Fruit fly (Drosophila melanogaster) whole organism, prepupa: Measurements from ENCODE around the gene FucT6.

Experiments
- CG10669 ChIP-seq: fragments of 200-800 bp; sonication (Bioruptor generic); optimal IDR thresholded peaks from 3 replicates; lab custom pipeline; 2018; ENCODE audit warnings: missing biosample characterization, mild to moderate bottlenecking, missing genetic modification characterization, moderate library complexity
- CG11762 ChIP-seq: fragments of 200-800 bp; sonication (Bioruptor generic); optimal IDR thresholded peaks from 3 replicates; lab custom pipeline; 2016; ENCODE audit warnings: missing biosample characterization, missing genetic modification characterization; ENCODE audit not compliant: insufficient read depth
- CG11902 ChIP-seq: fragments of 200-800 bp; sonication (Bioruptor generic); optimal IDR thresholded peaks from 3 replicates; lab custom pipeline; 2016; ENCODE audit warnings: missing biosample characterization, missing genetic modification characterization
- CG15336 ChIP-seq: fragments of 200-800 bp; sonication (Bioruptor generic); IDR thresholded peaks from 2 replicates; pipeline ENCODE4 v1.3.6; 2022; ENCODE audit warnings: missing biosample characterization, missing genetic modification characterization
- CG1621 ChIP-seq: fragments of 200-800 bp; sonication (Bioruptor generic); optimal IDR thresholded peaks from 3 replicates; lab custom pipeline; 2018; ENCODE audit warnings: missing biosample characterization, mild to moderate bottlenecking, missing genetic modification characterization
- CG3032 ChIP-seq: fragments of 200-800 bp; optimal IDR thresholded peaks from 2 replicates; lab custom pipeline; 2019; ENCODE audit warnings: missing biosample characterization, mild to moderate bottlenecking, missing genetic modification characterization, moderate library complexity
- CG31627 ChIP-seq: fragments of 200-800 bp; sonication (Bioruptor generic); optimal IDR thresholded peaks from 3 replicates; lab custom pipeline; 2016; ENCODE audit warnings: missing biosample characterization, missing genetic modification characterization
- CG32006 ChIP-seq: fragments of 200-800 bp; sonication (Bioruptor generic); optimal IDR thresholded peaks from 3 replicates; lab custom pipeline; 2017; ENCODE audit warnings: missing biosample characterization, mild to moderate bottlenecking, missing genetic modification characterization
- CG34406 ChIP-seq: fragments of 200-800 bp; sonication (Bioruptor generic); optimal IDR thresholded peaks from 3 replicates; lab custom pipeline; 2016; ENCODE audit warnings: missing biosample characterization, missing genetic modification characterization
- CG3919 ChIP-seq: fragments of 200-800 bp; sonication (Bioruptor generic); optimal IDR thresholded peaks from 3 replicates; lab custom pipeline; 2016; ENCODE audit warnings: missing biosample characterization, missing genetic modification characterization
- CG4318 ChIP-seq: fragments of 200-800 bp; sonication (Bioruptor generic); optimal IDR thresholded peaks from 3 replicates; lab custom pipeline; 2017; ENCODE audit warnings: missing biosample characterization, mild to moderate bottlenecking, missing genetic modification characterization
- CG6163 ChIP-seq: fragments of 200-800 bp; sonication (Bioruptor generic); IDR thresholded peaks from 3 replicates; pipeline ENCODE4 v1.3.6; 2022; ENCODE audit warnings: missing biosample characterization, missing genetic modification characterization
- CG6792 ChIP-seq: fragments of 200-800 bp; sonication (Bioruptor generic); optimal IDR thresholded peaks from 3 replicates; lab custom pipeline; 2016; ENCODE audit warnings: missing biosample characterization, missing genetic modification characterization
- CG6854 ChIP-seq: fragments of 200-800 bp; sonication (Bioruptor generic); optimal IDR thresholded peaks from 2 replicates; lab custom pipeline; 2017; ENCODE audit warnings: missing biosample characterization, mild to moderate bottlenecking, missing genetic modification characterization
- CG7368 ChIP-seq: fragments of 200-800 bp; sonication (Bioruptor generic); optimal IDR thresholded peaks from 3 replicates; lab custom pipeline; 2016; ENCODE audit warnings: missing biosample characterization, missing genetic modification characterization
- CG8319 ChIP-seq: fragments of 200-800 bp; sonication (Bioruptor generic); optimal IDR thresholded peaks from 3 replicates; lab custom pipeline; 2016; ENCODE audit warnings: missing biosample characterization, missing genetic modification characterization
- CG9139 ChIP-seq: fragments of 200-800 bp; sonication (Bioruptor generic); optimal IDR thresholded peaks from 3 replicates; lab custom pipeline; 2017; ENCODE audit warnings: missing biosample characterization, mild to moderate bottlenecking, missing genetic modification characterization
- Eip75B ChIP-seq: fragments of 200-800 bp; sonication (Bioruptor generic); optimal IDR thresholded peaks from 3 replicates; lab custom pipeline; 2016; ENCODE audit warnings: missing biosample characterization, missing genetic modification characterization
- Eip78C ChIP-seq: fragments of 200-800 bp; sonication (Bioruptor generic); peaks from one replicate; lab custom pipeline; 2016; ENCODE audit warnings: missing biosample characterization, missing genetic modification characterization
- Eip93F ChIP-seq: fragments of 200-800 bp; sonication (Bioruptor generic); optimal IDR thresholded peaks from 2 replicates; lab custom pipeline; 2016; ENCODE audit warnings: missing biosample characterization, mild to moderate bottlenecking, missing genetic modification characterization
- Ets21C ChIP-seq: fragments of 200-800 bp; sonication (Bioruptor generic); optimal IDR thresholded peaks from 3 replicates; lab custom pipeline; 2016; ENCODE audit warnings: missing biosample characterization, missing genetic modification characterization
- Ets96B ChIP-seq: fragments of 200-800 bp; optimal IDR thresholded peaks from 2 replicates; lab custom pipeline; 2019; ENCODE audit warnings: missing biosample characterization, mild to moderate bottlenecking, missing genetic modification characterization, moderate library complexity
- Gug ChIP-seq: fragments of 200-800 bp; sonication (Bioruptor generic); IDR thresholded peaks from 2 replicates; pipeline ENCODE4 v1.3.6; 2022; ENCODE audit warnings: missing biosample characterization, missing genetic modification characterization
- Hr38 ChIP-seq: sonication (Bioruptor generic); optimal IDR thresholded peaks from 2 replicates; lab custom pipeline; 2016; ENCODE audit warnings: missing biosample characterization, missing genetic modification characterization
- Hr39 ChIP-seq: fragments of 200-800 bp; sonication (Bioruptor generic); optimal IDR thresholded peaks from 2 replicates; lab custom pipeline; 2016; ENCODE audit warnings: missing biosample characterization, missing genetic modification characterization
- Lpt ChIP-seq: fragments of 200-800 bp; sonication (Bioruptor generic); optimal IDR thresholded peaks from 3 replicates; lab custom pipeline; 2016; ENCODE audit warnings: missing biosample characterization, missing genetic modification characterization
- Met ChIP-seq: fragments of 200-800 bp; sonication (Bioruptor generic); optimal IDR thresholded peaks from 3 replicates; lab custom pipeline; 2016; ENCODE audit warnings: missing biosample characterization, missing genetic modification characterization
- Smox ChIP-seq: fragments of 200-800 bp; sonication (Bioruptor generic); optimal IDR thresholded peaks from 3 replicates; lab custom pipeline; 2016; ENCODE audit warnings: missing biosample characterization, missing genetic modification characterization
- Sox102F ChIP-seq: fragments of 200-800 bp; sonication (Bioruptor generic); optimal IDR thresholded peaks from 2 replicates; lab custom pipeline; 2016; ENCODE audit warnings: missing biosample characterization, mild to moderate bottlenecking, missing genetic modification characterization
- Sox14 ChIP-seq: fragments of 200-800 bp; sonication (Bioruptor generic); optimal IDR thresholded peaks from 3 replicates; lab custom pipeline; 2016; ENCODE audit warnings: missing biosample characterization, missing genetic modification characterization
- Sox15 ChIP-seq: fragments of 200-800 bp; sonication (Bioruptor generic); optimal IDR thresholded peaks from 3 replicates; lab custom pipeline; 2016; ENCODE audit warnings: missing biosample characterization, missing genetic modification characterization
- achi ChIP-seq: fragments of 200-800 bp; sonication (Bioruptor generic); optimal IDR thresholded peaks from 3 replicates; lab custom pipeline; 2016; ENCODE audit warnings: missing biosample characterization, missing genetic modification characterization
- dsx ChIP-seq: fragments of 200-800 bp; optimal IDR thresholded peaks from 3 replicates; lab custom pipeline; 2019; ENCODE audit warnings: missing biosample characterization, mild to moderate bottlenecking, missing genetic modification characterization, moderate library complexity; ENCODE audit not compliant: poor library complexity, severe bottlenecking
- esn ChIP-seq: fragments of 200-800 bp; sonication (Bioruptor generic); optimal IDR thresholded peaks from 2 replicates; lab custom pipeline; 2016; ENCODE audit warnings: missing biosample characterization, mild to moderate bottlenecking, missing genetic modification characterization, moderate library complexity
- fd59A ChIP-seq: fragments of 200-800 bp; sonication (Bioruptor generic); optimal IDR thresholded peaks from 2 replicates; lab custom pipeline; 2017; ENCODE audit warnings: missing biosample characterization, mild to moderate bottlenecking, missing genetic modification characterization, missing genetic modification reagents
- fkh ChIP-seq: fragments of 200-800 bp; sonication (Bioruptor generic); optimal IDR thresholded peaks from 3 replicates; lab custom pipeline; 2017; ENCODE audit warnings: missing biosample characterization, mild to moderate bottlenecking, missing genetic modification characterization, moderate library complexity
- lz ChIP-seq: fragments of 200-800 bp; sonication (Bioruptor generic); optimal IDR thresholded peaks from 3 replicates; lab custom pipeline; 2016; ENCODE audit warnings: missing biosample characterization, missing genetic modification characterization
- net ChIP-seq: fragments of 200-800 bp; sonication (Bioruptor generic); optimal IDR thresholded peaks from 3 replicates; lab custom pipeline; 2016; ENCODE audit warnings: missing biosample characterization, missing genetic modification characterization
- spab ChIP-seq: fragments of 200-800 bp; sonication (Bioruptor generic); optimal IDR thresholded peaks from 2 replicates; lab custom pipeline; 2017; ENCODE audit warnings: missing biosample characterization, mild to moderate bottlenecking, missing genetic modification characterization, missing genetic modification reagents
- ss ChIP-seq, 2 experiments: fragments of 200-800 bp; sonication (Bioruptor generic); optimal IDR thresholded peaks; 2 replicates in 1 of 2; 3 replicates in 1 of 2; lab custom pipeline; 2017 to 2018; ENCODE audit warnings: mild to moderate bottlenecking in 2 of 2, missing biosample characterization in 2 of 2, missing genetic modification characterization in 2 of 2, moderate library complexity in 1 of 2
- svp ChIP-seq: fragments of 200-800 bp; sonication (Bioruptor generic); peaks from one replicate; lab custom pipeline; 2016; ENCODE audit warnings: missing biosample characterization, missing genetic modification characterization
- topi ChIP-seq: fragments of 200-800 bp; sonication (Bioruptor generic); optimal IDR thresholded peaks from 3 replicates; lab custom pipeline; 2016; ENCODE audit warnings: missing biosample characterization, missing genetic modification characterization
- vri ChIP-seq: fragments of 200-800 bp; sonication (Bioruptor generic); optimal IDR thresholded peaks from 3 replicates; lab custom pipeline; 2016; ENCODE audit warnings: missing biosample characterization, mild to moderate bottlenecking, missing genetic modification characterization

FucT6 gene

DNA sequence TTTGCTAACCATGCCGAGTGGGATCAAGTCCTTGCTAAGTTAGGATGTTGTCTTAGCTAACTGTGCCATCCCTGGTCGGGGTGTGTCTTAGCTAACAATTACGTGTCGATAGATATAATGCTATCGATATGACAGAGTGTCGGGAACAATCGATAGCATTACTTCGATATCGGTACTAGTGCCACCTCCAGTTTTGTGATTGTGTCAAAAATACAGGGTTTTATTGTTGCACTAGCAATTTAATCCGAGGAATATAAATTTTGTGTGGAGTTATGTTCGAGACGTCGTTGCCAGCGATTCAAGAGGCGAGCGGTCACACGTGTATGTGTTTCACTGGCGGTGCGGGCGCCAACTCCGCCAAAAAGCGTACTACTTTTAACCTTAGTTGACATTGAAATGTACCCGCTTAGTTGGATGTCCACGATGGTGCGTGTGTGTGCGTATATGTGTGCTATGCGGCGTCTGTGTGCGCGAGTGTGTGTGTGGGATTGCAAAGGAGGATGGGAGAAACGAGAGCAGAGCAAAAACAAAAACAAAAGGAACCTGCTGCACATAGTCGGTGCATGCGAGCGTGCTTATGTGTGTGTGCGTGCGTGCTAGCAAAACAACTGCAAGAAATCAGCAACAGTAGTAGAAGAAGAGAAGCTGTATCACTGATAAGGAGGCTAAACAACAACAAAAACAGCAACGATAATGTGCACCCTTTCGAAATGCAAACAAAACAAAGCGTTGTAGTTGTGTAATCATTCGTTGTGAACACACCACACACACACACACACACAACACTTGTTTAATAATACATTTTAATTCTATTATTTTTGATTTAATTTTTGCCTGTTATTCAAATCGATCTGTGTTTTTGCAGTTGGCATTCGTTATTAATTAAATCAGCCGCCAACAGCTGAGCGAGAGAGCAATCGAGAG is 14.5 kb downstream of the FucT6 start, which contains the start of gene PhKgamma (continued):
- TF ChIP-seq Gug (GFP tag; lab: Robert Waterston, UW) = 0 out of 2 replicates have a peak, but pooled peaks have one; percentile 19
- TF ChIP-seq Lpt (GFP tag; lab: Kevin White, UChicago) = peak; percentile 48
- TF ChIP-seq CG6854 (GFP tag; lab: Kevin White, UChicago) = no peak
- peak; percentile 47 for TF ChIP-seq net
- TF ChIP-seq CG3919 (GFP tag; lab: Kevin White, UChicago) = peak; percentile 24
- no peak for TF ChIP-seq CG6792 (GFP tag; lab: Kevin White, UChicago)
- TF ChIP-seq Eip75B (GFP tag; lab: Kevin White, UChicago) = peak; percentile 26
- no peak for TF ChIP-seq Smox (GFP tag; lab: Kevin White, UChicago)
- peak; percentile 8 for TF ChIP-seq CG1621
- peak; percentile 13 for TF ChIP-seq achi (GFP tag; lab: Kevin White, UChicago)
- TF ChIP-seq Ets21C (GFP tag; lab: Kevin White, UChicago) = peak; percentile 10
- TF ChIP-seq Sox102F (GFP tag; lab: Kevin White, UChicago) = peak; percentile 3
- TF ChIP-seq CG10669 = peak; percentile 10
- no peak for TF ChIP-seq CG34406 (GFP tag; lab: Kevin White, UChicago)
- peak; percentile 63 for TF ChIP-seq CG15336 (GFP tag; lab: Robert Waterston, UW)
- TF ChIP-seq Eip93F (GFP tag; lab: Kevin White, UChicago) = peak; percentile 27
- peak; percentile 64 for TF ChIP-seq CG9139 (GFP tag; lab: Kevin White, UChicago)

DNA sequence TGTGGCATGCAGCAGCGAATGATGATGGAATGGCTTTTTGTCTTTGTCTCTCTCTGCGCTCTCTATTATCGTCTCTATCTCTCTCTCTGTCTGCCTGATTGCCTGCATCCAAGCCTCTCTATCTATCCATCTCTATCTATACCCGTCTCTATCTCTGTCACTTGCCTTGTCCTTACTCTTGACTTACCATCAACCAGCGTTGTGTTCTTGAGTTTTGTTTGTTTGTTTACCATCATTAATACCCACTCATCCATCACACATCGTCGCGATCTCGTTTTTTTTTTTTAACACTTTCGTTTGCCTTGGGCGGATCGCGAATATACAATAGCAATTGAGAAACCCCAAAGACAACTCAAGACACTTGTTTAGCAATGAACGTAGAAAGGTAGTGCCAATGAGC is 20.1 kb downstream of the FucT6 start:
- TF ChIP-seq Eip78C (GFP tag; lab: Kevin White, UChicago) = peak; percentile 64
- no peak for TF ChIP-seq CG3032
- no peak for TF ChIP-seq CG11762 (GFP tag; lab: Kevin White, UChicago)
- peak; percentile 25 for TF ChIP-seq fkh
- TF ChIP-seq Met = no peak
- TF ChIP-seq ss (GFP tag; optimal IDR thresholded peaks at IDR 0.05; lab: Kevin White, UChicago) = peak in 1 of 2 experiments; percentile 12
- no peak; the same call in 2 of the 3 replicates for TF ChIP-seq CG6163 (GFP tag; lab: Robert Waterston, UW)

- no peak for TF ChIP-seq CG4318
- TF ChIP-seq lz (GFP tag; lab: Kevin White, UChicago) = no peak
- TF ChIP-seq Sox102F (GFP tag; lab: Kevin White, UChicago) = no peak
- TF ChIP-seq Smox (GFP tag; lab: Kevin White, UChicago) = no peak
- no peak for TF ChIP-seq CG11902 (GFP tag; lab: Kevin White, UChicago)
- no peak for TF ChIP-seq Ets96B (tag; lab: Kevin White, UChicago)
- no peak for TF ChIP-seq spab (GFP tag; lab: Kevin White, UChicago)
- TF ChIP-seq CG7368 (GFP tag; lab: Kevin White, UChicago) = no peak
- TF ChIP-seq CG32006 (GFP tag; lab: Kevin White, UChicago) = no peak
- no peak for TF ChIP-seq dsx (GFP tag; lab: Kevin White, UChicago)
- no peak for TF ChIP-seq CG11762 (GFP tag; lab: Kevin White, UChicago)
- no peak for TF ChIP-seq Gug (GFP tag; lab: Robert Waterston, UW)
- peak; percentile 72 for TF ChIP-seq vri (GFP tag; lab: Kevin White, UChicago)
- TF ChIP-seq Hr39 (GFP tag; lab: Kevin White, UChicago) = no peak
- no peak for TF ChIP-seq Hr38 (GFP tag; lab: Kevin White, UChicago)
- TF ChIP-seq ss (GFP tag; optimal IDR thresholded peaks at IDR 0.05; lab: Kevin White, UChicago) = peak in 1 of 2 experiments; percentile 2
- no peak for TF ChIP-seq CG15336 (GFP tag; lab: Robert Waterston, UW)
- TF ChIP-seq svp (GFP tag; lab: Kevin White, UChicago) = peak; percentile 83
- no peak for TF ChIP-seq CG31627 (GFP tag; lab: Kevin White, UChicago)
- no peak for TF ChIP-seq fd59A (GFP tag; lab: Kevin White, UChicago)
- TF ChIP-seq Sox15 = no peak
- TF ChIP-seq CG8319 (GFP tag; lab: Kevin White, UChicago) = no peak
- no peak for TF ChIP-seq Ets21C (GFP tag; lab: Kevin White, UChicago)
- peak; percentile 1 for TF ChIP-seq fkh
- TF ChIP-seq Sox14 = no peak
- TF ChIP-seq topi (GFP tag; lab: Kevin White, UChicago) = no peak
- no peak for TF ChIP-seq Lpt (GFP tag; lab: Kevin White, UChicago)
- peak; percentile 52 for TF ChIP-seq Eip78C (GFP tag; lab: Kevin White, UChicago)
- TF ChIP-seq esn (GFP tag; lab: Kevin White, UChicago) = no peak
Measured at dm6 chrX:11687666-11688492, 21.9 kb downstream of the FucT6 start.
